Fruit fly (Drosophila melanogaster) whole organism, embryonic: ENCODE measurements around the gene CG3078.

ENCODE experiments used
- CG10979 ChIP-seq: fragments of 200-800 bp; sonication (Bioruptor generic); optimal IDR thresholded peaks from 2 replicates; lab custom pipeline; 2018; ENCODE audit warnings: missing biosample characterization, mild to moderate bottlenecking, missing genetic modification characterization, moderate library complexity
- CG11093 ChIP-seq: fragments of 200-800 bp; sonication (Bioruptor generic); IDR thresholded peaks from 3 replicates; pipeline ENCODE4 v1.3.6; 2022; ENCODE audit warnings: missing biosample characterization, missing genetic modification characterization
- CG11247 ChIP-seq: fragments of 200-800 bp; sonication (Bioruptor generic); IDR thresholded peaks from 2 replicates; pipeline ENCODE4 v1.3.6; 2022; ENCODE audit warnings: missing biosample characterization, missing genetic modification characterization
- CG12219 ChIP-seq: fragments of 200-800 bp; sonication (Bioruptor generic); optimal IDR thresholded peaks from 3 replicates; lab custom pipeline; 2018; ENCODE audit warnings: missing biosample characterization, mild to moderate bottlenecking, missing genetic modification characterization
- CG15011 ChIP-seq: fragments of 200-800 bp; sonication (Bioruptor generic); optimal IDR thresholded peaks from 3 replicates; lab custom pipeline; 2018; ENCODE audit warnings: missing biosample characterization, mild to moderate bottlenecking, missing genetic modification characterization
- CG17359 ChIP-seq: fragments of 200-800 bp; sonication (Bioruptor generic); optimal IDR thresholded peaks from 3 replicates; lab custom pipeline; 2018; ENCODE audit warnings: missing biosample characterization, mild to moderate bottlenecking, missing genetic modification characterization, moderate library complexity
- CG17829 ChIP-seq: fragments of 200-800 bp; optimal IDR thresholded peaks from 2 replicates; lab custom pipeline; 2019; ENCODE audit warnings: missing biosample characterization, mild to moderate bottlenecking, missing genetic modification characterization, moderate library complexity
- CG2120 ChIP-seq: fragments of 200-800 bp; sonication (Bioruptor generic); optimal IDR thresholded peaks from 3 replicates; lab custom pipeline; 2016; ENCODE audit warnings: missing biosample characterization, missing genetic modification characterization
- CG31365 ChIP-seq: fragments of 200-800 bp; sonication (Bioruptor generic); optimal IDR thresholded peaks from 2 replicates; lab custom pipeline; 2018; ENCODE audit warnings: missing biosample characterization, mild to moderate bottlenecking, missing genetic modification characterization
- CG32532 ChIP-seq: fragments of 200-800 bp; sonication (Bioruptor generic); IDR thresholded peaks from 2 replicates; pipeline ENCODE4 v1.3.6; 2022; ENCODE audit warnings: missing biosample characterization, missing genetic modification characterization
- CG32772 ChIP-seq: fragments of 200-800 bp; sonication (Bioruptor generic); IDR thresholded peaks from 2 replicates; pipeline ENCODE4 v1.3.6; 2022; ENCODE audit warnings: missing biosample characterization, missing genetic modification characterization
- CG3407 ChIP-seq: fragments of 200-800 bp; sonication (Bioruptor generic); optimal IDR thresholded peaks from 2 replicates; lab custom pipeline; 2018; ENCODE audit warnings: missing biosample characterization, mild to moderate bottlenecking, missing genetic modification characterization
- CG3847 ChIP-seq: fragments of 200-800 bp; sonication (Bioruptor generic); IDR thresholded peaks from 2 replicates; pipeline ENCODE4 v1.3.6; 2022; ENCODE audit warnings: missing biosample characterization, missing genetic modification characterization
- CG7271 ChIP-seq: fragments of 200-800 bp; sonication (Bioruptor generic); optimal IDR thresholded peaks from 2 replicates; lab custom pipeline; 2018; ENCODE audit warnings: missing biosample characterization, mild to moderate bottlenecking, missing genetic modification characterization, moderate library complexity
- CG8089 ChIP-seq: fragments of 200-800 bp; sonication (Bioruptor generic); optimal IDR thresholded peaks from 3 replicates; lab custom pipeline; 2016; ENCODE audit warnings: missing biosample characterization, missing genetic modification characterization
- CG8478 ChIP-seq: fragments of >200 bp; optimal IDR thresholded peaks from 2 replicates; lab custom pipeline; 2018
- CG8944 ChIP-seq: fragments of 200-800 bp; sonication (Bioruptor generic); optimal IDR thresholded peaks from 3 replicates; lab custom pipeline; 2016; ENCODE audit warnings: missing biosample characterization, missing genetic modification characterization
- Camta ChIP-seq: fragments of 200-800 bp; sonication (Bioruptor generic); optimal IDR thresholded peaks from 2 replicates; lab custom pipeline; 2016; ENCODE audit warnings: missing biosample characterization, missing genetic modification characterization
- Dll ChIP-seq: fragments of 200-800 bp; sonication (Bioruptor generic); IDR thresholded peaks from 4 replicates; pipeline ENCODE4 v1.3.6; 2022; ENCODE audit warnings: missing biosample characterization, missing genetic modification characterization; ENCODE audit not compliant: partially characterized antibody
- Doc2 ChIP-seq: fragments of 200-800 bp; sonication (Bioruptor generic); IDR thresholded peaks from 2 replicates; pipeline ENCODE4 v1.3.6; 2022; ENCODE audit warnings: missing biosample characterization, missing genetic modification characterization
- Dp ChIP-seq: fragments of 200-800 bp; sonication (Bioruptor generic); optimal IDR thresholded peaks from 2 replicates; lab custom pipeline; 2018; ENCODE audit warnings: missing biosample characterization, mild to moderate bottlenecking, missing genetic modification characterization, moderate library complexity
- Jarid2 ChIP-seq: fragments of 200-800 bp; sonication (Bioruptor generic); optimal IDR thresholded peaks from 3 replicates; lab custom pipeline; 2017; ENCODE audit warnings: mild to moderate bottlenecking, missing biosample characterization, missing genetic modification reagents, missing genetic modification characterization
- MTF-1 ChIP-seq: fragments of 200-800 bp; sonication (Bioruptor generic); optimal IDR thresholded peaks from 2 replicates; lab custom pipeline; 2018; ENCODE audit warnings: missing biosample characterization, mild to moderate bottlenecking, missing genetic modification characterization, borderline replicate concordance
- Nf-YB ChIP-seq: fragments of 200-800 bp; sonication (Bioruptor generic); optimal IDR thresholded peaks from 3 replicates; lab custom pipeline; 2019; ENCODE audit warnings: missing biosample characterization, mild to moderate bottlenecking, missing genetic modification characterization, moderate library complexity
- Opbp ChIP-seq: fragments of 200-800 bp; sonication (Bioruptor generic); IDR thresholded peaks from 3 replicates; pipeline ENCODE4 v1.3.6; 2022; ENCODE audit warnings: missing biosample characterization, missing genetic modification characterization; ENCODE audit not compliant: partially characterized antibody
- Optix ChIP-seq: fragments of 200-800 bp; sonication (Bioruptor generic); IDR thresholded peaks from 3 replicates; pipeline ENCODE4 v1.3.6; 2022; ENCODE audit warnings: missing biosample characterization, missing genetic modification characterization
- Side ChIP-seq: fragments of 200-800 bp; sonication (Bioruptor generic); optimal IDR thresholded peaks from 2 replicates; lab custom pipeline; 2016; ENCODE audit warnings: missing biosample characterization, missing genetic modification characterization
- Sin3A ChIP-seq: fragments of >200 bp; optimal IDR thresholded peaks from 2 replicates; lab custom pipeline; 2018
- Vsx1 ChIP-seq: fragments of 200-800 bp; sonication (Bioruptor generic); optimal IDR thresholded peaks from 2 replicates; lab custom pipeline; 2017; ENCODE audit warnings: missing biosample characterization, mild to moderate bottlenecking, missing genetic modification characterization, missing genetic modification reagents
- YL-1 ChIP-seq: fragments of 200-800 bp; sonication (Bioruptor generic); optimal IDR thresholded peaks from 3 replicates; lab custom pipeline; 2017; ENCODE audit warnings: missing biosample characterization, mild to moderate bottlenecking, missing genetic modification characterization
- ac ChIP-seq: fragments of 200-800 bp; sonication (Bioruptor generic); optimal IDR thresholded peaks from 3 replicates; lab custom pipeline; 2017; ENCODE audit warnings: missing biosample characterization, mild to moderate bottlenecking, missing genetic modification characterization
- bab2 ChIP-seq: fragments of 200-800 bp; sonication (Bioruptor generic); optimal IDR thresholded peaks from 2 replicates; lab custom pipeline; 2016; ENCODE audit warnings: missing biosample characterization, missing genetic modification characterization
- cad ChIP-seq: fragments of >200 bp; optimal IDR thresholded peaks from 2 replicates; lab custom pipeline; 2017; ENCODE audit warnings: missing biosample characterization, missing genetic modification characterization
- cg ChIP-seq: fragments of 200-800 bp; sonication (Bioruptor generic); optimal IDR thresholded peaks from 3 replicates; lab custom pipeline; 2019; ENCODE audit warnings: missing biosample characterization, mild to moderate bottlenecking, missing genetic modification characterization, moderate library complexity
- chm ChIP-seq: fragments of 200-800 bp; sonication (Bioruptor generic); IDR thresholded peaks from 2 replicates; pipeline ENCODE4 v1.3.6; 2022; ENCODE audit warnings: missing biosample characterization, missing genetic modification characterization
- crp ChIP-seq, 2 experiments: fragments of 200-800 bp; sonication (Bioruptor generic); optimal IDR thresholded peaks; 2 replicates in 1 of 2; 3 replicates in 1 of 2; lab custom pipeline; 2017; ENCODE audit warnings: missing biosample characterization in 2 of 2, missing genetic modification characterization in 2 of 2, mild to moderate bottlenecking in 1 of 2, moderate library complexity in 1 of 2
- cwo ChIP-seq: fragments of 200-800 bp; sonication (Bioruptor generic); optimal IDR thresholded peaks from 3 replicates; lab custom pipeline; 2017; ENCODE audit warnings: missing biosample characterization, missing genetic modification characterization, mild to moderate bottlenecking, moderate library complexity, missing genetic modification reagents
- eve ChIP-seq, 2 experiments: fragments of >200 bp; optimal IDR thresholded peaks; 2 replicates each; lab custom pipeline; 2017; ENCODE audit warnings: missing biosample characterization in 2 of 2, missing genetic modification characterization in 2 of 2
- exex ChIP-seq: fragments of 200-800 bp; sonication (Bioruptor generic); optimal IDR thresholded peaks from 4 replicates; lab custom pipeline; 2018; ENCODE audit warnings: missing biosample characterization, mild to moderate bottlenecking, missing genetic modification characterization, moderate library complexity
- gem ChIP-seq: fragments of 200-800 bp; sonication (Bioruptor generic); optimal IDR thresholded peaks from 2 replicates; lab custom pipeline; 2019; ENCODE audit warnings: missing biosample characterization, mild to moderate bottlenecking, missing genetic modification characterization, moderate library complexity
- h ChIP-seq: fragments of >200 bp; optimal IDR thresholded peaks from 2 replicates; lab custom pipeline; 2017
- ind ChIP-seq: fragments of 200-800 bp; sonication (Bioruptor generic); optimal IDR thresholded peaks from 3 replicates; lab custom pipeline; 2016; ENCODE audit warnings: missing biosample characterization, missing genetic modification characterization
- knrl ChIP-seq: fragments of 200-800 bp; sonication (Bioruptor generic); IDR thresholded peaks from 3 replicates; pipeline ENCODE4 v1.3.6; 2022; ENCODE audit warnings: missing biosample characterization, missing genetic modification characterization; ENCODE audit not compliant: partially characterized antibody
- lbe ChIP-seq: fragments of 200-800 bp; sonication (Bioruptor generic); optimal IDR thresholded peaks from 2 replicates; lab custom pipeline; 2016; ENCODE audit warnings: missing biosample characterization, mild to moderate bottlenecking, missing genetic modification characterization
- lola ChIP-seq, 3 experiments: fragments of >200 bp in 2 of 3; fragments of 200-800 bp in 1 of 3; sonication (Bioruptor generic) in 1 of 3; optimal IDR thresholded peaks; 2 replicates each; lab custom pipeline; 2017 to 2019; ENCODE audit warnings: missing biosample characterization in 3 of 3, missing genetic modification characterization in 3 of 3, mild to moderate bottlenecking in 1 of 3, moderate library complexity in 1 of 3
- pzg ChIP-seq: fragments of 200-800 bp; sonication (Bioruptor generic); optimal IDR thresholded peaks from 3 replicates; lab custom pipeline; 2018; ENCODE audit warnings: missing biosample characterization, mild to moderate bottlenecking, missing genetic modification characterization, moderate library complexity
- ro ChIP-seq: fragments of 200-800 bp; sonication (Bioruptor generic); IDR thresholded peaks from 2 replicates; pipeline ENCODE4 v1.3.6; 2022; ENCODE audit warnings: missing biosample characterization, missing genetic modification characterization
- shn ChIP-seq: fragments of 200-800 bp; sonication (Bioruptor generic); optimal IDR thresholded peaks from 3 replicates; lab custom pipeline; 2016; ENCODE audit warnings: missing biosample characterization, missing genetic modification characterization
- sna ChIP-seq: fragments of 200-800 bp; sonication (Bioruptor generic); IDR thresholded peaks from 2 replicates; pipeline ENCODE4 v1.3.6; 2022; ENCODE audit warnings: missing biosample characterization, missing genetic modification characterization; ENCODE audit not compliant: partially characterized antibody
- sqz ChIP-seq: fragments of 200-800 bp; sonication (Bioruptor generic); optimal IDR thresholded peaks from 3 replicates; lab custom pipeline; 2018; ENCODE audit warnings: missing biosample characterization, mild to moderate bottlenecking, missing genetic modification characterization
- z ChIP-seq: fragments of 200-800 bp; sonication (Bioruptor generic); IDR thresholded peaks from 3 replicates; pipeline ENCODE4 v1.3.6; 2022; ENCODE audit warnings: missing biosample characterization, missing genetic modification characterization

Gene CG3078

DNA sequence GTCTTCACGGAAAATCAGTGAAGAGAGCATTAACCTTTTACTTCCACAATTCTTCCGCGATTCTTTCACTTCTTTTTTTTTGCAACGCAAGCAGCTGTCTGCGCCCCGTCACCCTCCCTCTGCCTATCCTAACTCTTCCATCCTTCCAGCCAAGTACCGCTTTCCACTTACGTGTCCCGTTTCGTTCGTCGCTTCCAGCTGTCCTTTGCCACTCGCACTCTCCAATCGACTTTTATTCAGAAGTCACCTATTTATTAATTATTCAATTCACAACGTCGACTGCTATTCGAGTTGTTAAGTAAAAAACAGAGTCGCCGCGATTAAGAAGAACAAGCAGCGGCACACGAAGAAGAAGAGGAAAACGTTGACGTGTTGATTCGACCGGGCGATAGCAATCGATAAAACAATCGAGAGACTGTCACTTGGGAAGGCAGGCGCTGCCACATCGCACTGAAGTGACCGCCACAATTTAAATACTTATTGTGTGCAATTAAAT is 15.1 kb upstream of the CG3078 start, which contains the start of gene Grp170 (continued):
- TF ChIP-seq Dll (GFP tag; lab: Robert Waterston, UW) (peak; percentile 86), crp (GFP tag; optimal IDR thresholded peaks at IDR 0.05; lab: Kevin White, UChicago) (peak in 1 of 2 experiments; percentile 53), CG32772 (no peak), lola (GFP tag; optimal IDR thresholded peaks at IDR 0.05; lab: Kevin White, UChicago) (no peak), cg (GFP tag; lab: Kevin White, UChicago) (no peak), Doc2 (GFP tag; lab: Robert Waterston, UW) (no peak), bab2 (GFP tag; lab: Kevin White, UChicago) (no peak), YL-1 (GFP tag; lab: Kevin White, UChicago) (peak; percentile 80), Opbp (GFP tag; lab: Robert Waterston, UW) (peak; percentile 94), Vsx1 (GFP tag; lab: Kevin White, UChicago) (no peak), chm (GFP tag; lab: Robert Waterston, UW) (no peak), CG2120 (no peak), h (no peak), CG11093 (GFP tag; lab: Robert Waterston, UW) (no peak), CG3407 (GFP tag; lab: Kevin White, UChicago) (no peak), CG8944 (GFP tag; lab: Kevin White, UChicago) (no peak), Dp (peak; percentile 96), CG32532 (GFP tag; lab: Robert Waterston, UW) (no peak), CG17829 (tag; lab: Kevin White, UChicago) (peak; percentile 22), lbe (GFP tag; lab: Kevin White, UChicago) (no peak), eve (GFP tag; optimal IDR thresholded peaks at IDR 0.05; lab: Kevin White, UChicago) (no peak), sna (GFP tag; lab: Robert Waterston, UW) (peak; percentile 78), Jarid2 (GFP tag; lab: Kevin White, UChicago) (no peak), Sin3A (lab: Kevin White, UChicago) (peak; percentile 72), cad (GFP tag; lab: Kevin White, UChicago) (no peak), ro (GFP tag; lab: Robert Waterston, UW) (no peak), CG12219 (GFP tag; lab: Kevin White, UChicago) (no peak), cwo (GFP tag; lab: Kevin White, UChicago) (no peak), CG17359 (tag; lab: Kevin White, UChicago) (no peak), MTF-1 (GFP tag; lab: Kevin White, UChicago) (no peak), gem (tag; lab: Kevin White, UChicago) (no peak), knrl (peak; percentile 87), exex (tag; lab: Kevin White, UChicago) (no peak), sqz (GFP tag; lab: Kevin White, UChicago) (peak; percentile 45), Side (GFP tag; lab: Kevin White, UChicago) (no peak), Optix (GFP tag; lab: Robert Waterston, UW) (no peak), CG8089 (no peak), pzg (GFP tag; lab: Kevin White, UChicago) (peak; percentile 91), CG15011 (GFP tag; lab: Kevin White, UChicago) (no peak), ac (no peak), Camta (no peak), CG31365 (tag; lab: Kevin White, UChicago) (no peak), CG7271 (tag; lab: Kevin White, UChicago) (no peak), CG11247 (GFP tag; lab: Robert Waterston, UW) (no peak), CG8478 (no peak), Nf-YB (GFP tag; lab: Kevin White, UChicago) (no peak), CG10979 (tag; lab: Kevin White, UChicago) (no peak), shn (GFP tag; lab: Kevin White, UChicago) (no peak), ind (no peak), CG3847 (peak; percentile 69), z (GFP tag; lab: Robert Waterston, UW) (no peak)
